Worm (Caenorhabditis elegans): ENCODE results near the gene gln-1.

The gln-1 gene

DNA sequence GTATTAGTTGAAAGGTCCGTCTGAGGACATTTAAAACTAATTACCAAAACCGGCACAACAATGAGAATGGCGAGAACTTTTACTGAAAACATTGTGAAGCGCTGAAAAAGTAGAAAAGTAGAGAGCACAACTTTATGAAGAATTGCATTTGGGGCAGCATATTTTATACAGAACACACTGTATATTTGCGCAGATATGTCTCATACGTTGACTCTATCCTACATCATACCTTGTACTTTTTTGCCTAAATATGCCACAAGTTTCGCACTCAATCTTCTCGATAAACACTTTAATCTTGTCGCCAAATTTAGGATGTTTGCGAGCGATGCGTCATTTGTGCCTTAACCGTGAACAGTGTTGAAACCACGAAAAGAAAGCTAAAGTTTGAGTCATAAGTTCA, 45.2 kb downstream of the gln-1 start, which contains the start of gene C15H9.11:
Gene C15H9.11, minus strand, starts transcription at position 101 of the 400 bp plus-strand sequence.
- TF ChIP-seq T20F7.1 (GFP tag; optimal IDR thresholded peaks at IDR 0.05), result no peak
- TF ChIP-seq ztf-11 (tag; optimal IDR thresholded peaks at IDR 0.05), result no peak
- TF ChIP-seq nhr-41 (GFP tag; IDR thresholded peaks at IDR 0.05), result no peak
- no peak for TF ChIP-seq lin-29 (GFP tag; IDR thresholded peaks at IDR 0.05)
- no peak for TF ChIP-seq mdl-1 (tag; optimal IDR thresholded peaks at IDR 0.05)
- TF ChIP-seq skn-1 (tag; optimal IDR thresholded peaks at IDR 0.05), result no peak
- no peak for TF ChIP-seq fos-1 (tag; optimal IDR thresholded peaks at IDR 0.05)

DNA sequence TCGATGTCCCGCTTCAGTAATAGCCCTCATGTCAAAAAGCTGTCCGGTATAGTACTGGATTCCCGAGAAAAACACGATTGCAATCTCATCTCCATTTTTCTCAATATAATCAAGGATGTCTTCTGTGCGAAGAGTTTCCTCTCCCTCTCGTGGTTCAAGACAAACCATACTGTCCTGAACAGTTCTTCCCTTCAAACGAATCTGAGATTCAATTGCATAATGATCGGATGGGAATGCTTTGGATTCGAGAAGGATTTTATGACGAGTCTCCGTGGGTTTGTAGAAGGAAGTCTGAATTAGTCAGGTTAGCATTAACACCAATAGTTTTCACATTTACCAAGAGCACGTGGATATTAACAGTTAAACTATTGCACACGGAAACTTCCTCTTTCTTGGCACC, 49.9 kb downstream of the gln-1 start:
- TF ChIP-seq rbr-2 (tag; optimal IDR thresholded peaks at IDR 0.05), result no peak
- TF ChIP-seq hif-1 (tag; optimal IDR thresholded peaks at IDR 0.05), result no peak
- no peak for TF ChIP-seq skn-1 (tag; optimal IDR thresholded peaks at IDR 0.05)
- TF ChIP-seq dmd-6 (GFP tag; IDR thresholded peaks at IDR 0.05), result no peak
- no peak for TF ChIP-seq snpc-4 (tag; optimal IDR thresholded peaks at IDR 0.05)
- TF ChIP-seq php-3 (GFP tag; IDR thresholded peaks at IDR 0.05), result no peak
- no peak for TF ChIP-seq daf-8 (GFP tag; IDR thresholded peaks at IDR 0.05)
- TF ChIP-seq unc-62 (GFP tag; optimal IDR thresholded peaks at IDR 0.05 in 1 of 2), result peak in 1 of 2 experiments; percentile 93
- TF ChIP-seq unc-62 (tag; optimal IDR thresholded peaks at IDR 0.05), result no peak
- TF ChIP-seq nhr-111 (GFP tag; optimal IDR thresholded peaks at IDR 0.05), result no peak
- peak; percentile 31 for TF ChIP-seq aha-1 (tag)
- no peak for TF ChIP-seq ama-1 (optimal IDR thresholded peaks at IDR 0.05)
- TF ChIP-seq dmd-9 (GFP tag; IDR thresholded peaks at IDR 0.05), result no peak
- TF ChIP-seq zfp-3 (GFP tag; conservative IDR thresholded peaks at IDR 0.05), result no peak
- TF ChIP-seq pha-4 (GFP tag; IDR thresholded peaks at IDR 0.05), result no peak
- TF ChIP-seq pha-4 (tag; optimal IDR thresholded peaks at IDR 0.05), result no peak
- no peak for TF ChIP-seq dpl-1 (GFP tag; optimal IDR thresholded peaks at IDR 0.05)
- no peak for TF ChIP-seq daf-19 (GFP tag; conservative IDR thresholded peaks at IDR 0.05)

DNA sequence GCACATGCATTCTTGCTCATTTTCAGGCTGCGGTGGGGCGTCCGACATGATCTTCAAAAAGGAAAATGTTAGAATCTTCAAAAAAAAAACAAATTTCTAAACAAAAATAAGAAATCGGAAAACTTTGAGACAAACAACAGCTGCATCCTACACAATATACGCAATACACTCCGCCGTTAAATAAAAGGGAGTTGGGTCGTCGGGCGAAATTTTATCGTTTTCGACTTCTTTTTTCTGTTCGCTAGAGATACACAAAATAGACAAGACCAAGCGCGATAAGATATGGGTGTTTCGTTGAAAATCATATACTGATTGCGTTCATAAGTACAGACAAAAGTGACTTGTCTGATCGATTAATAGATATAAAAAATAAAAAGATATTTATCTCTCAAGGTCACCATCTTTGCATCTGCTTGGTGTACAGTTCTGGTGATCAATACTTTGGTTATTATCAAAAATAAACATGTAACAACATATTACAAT, 51.3 kb downstream of the gln-1 start, which contains the start of gene kynu-1:
Gene kynu-1, minus strand, starts transcription at position 51 of the 483 bp plus-strand sequence.
- TF ChIP-seq mes-2 (tag; optimal IDR thresholded peaks at IDR 0.05; ENCODE audit: poor library complexity, severe bottlenecking), result no peak
- no peak for TF ChIP-seq snpc-4 (tag; optimal IDR thresholded peaks at IDR 0.05)
- no peak for TF ChIP-seq nhr-76 (tag; optimal IDR thresholded peaks at IDR 0.05)
- no peak for TF ChIP-seq lin-15B (tag; optimal IDR thresholded peaks at IDR 0.05)
- peak; percentile 31; the same call in 1 of the 2 replicates for TF ChIP-seq dmd-6 (GFP tag; IDR thresholded peaks at IDR 0.05)
- TF ChIP-seq Y75B8A.6 (GFP tag; IDR thresholded peaks at IDR 0.05), result no peak
- TF ChIP-seq egl-27 (tag; optimal IDR thresholded peaks at IDR 0.05), result no peak
- peak; percentile 56 for TF ChIP-seq dve-1 (tag; optimal IDR thresholded peaks at IDR 0.05; ENCODE audit: insufficient read depth)
- TF ChIP-seq lin-13 (GFP tag; optimal IDR thresholded peaks at IDR 0.05), result no peak
- TF ChIP-seq daf-16 (GFP tag; optimal IDR thresholded peaks at IDR 0.05), result no peak
- peak; percentile 45 for TF ChIP-seq daf-16 (tag; optimal IDR thresholded peaks at IDR 0.05)
- TF ChIP-seq daf-8 (GFP tag; IDR thresholded peaks at IDR 0.05), result no peak
- peak in 1 of 2 experiments; percentile 27 for TF ChIP-seq lsy-2 (tag; optimal IDR thresholded peaks at IDR 0.05)
- TF ChIP-seq hlh-11 (tag; optimal IDR thresholded peaks at IDR 0.05), result peak; percentile 50
- no peak for TF ChIP-seq mep-1 (tag; optimal IDR thresholded peaks at IDR 0.05)
- peak; percentile 83 for TF ChIP-seq nhr-28 (tag; optimal IDR thresholded peaks at IDR 0.05)
